Fruit fly (Drosophila melanogaster): ENCODE measurements around the gene CG10154.

The CG10154 gene

DNA sequence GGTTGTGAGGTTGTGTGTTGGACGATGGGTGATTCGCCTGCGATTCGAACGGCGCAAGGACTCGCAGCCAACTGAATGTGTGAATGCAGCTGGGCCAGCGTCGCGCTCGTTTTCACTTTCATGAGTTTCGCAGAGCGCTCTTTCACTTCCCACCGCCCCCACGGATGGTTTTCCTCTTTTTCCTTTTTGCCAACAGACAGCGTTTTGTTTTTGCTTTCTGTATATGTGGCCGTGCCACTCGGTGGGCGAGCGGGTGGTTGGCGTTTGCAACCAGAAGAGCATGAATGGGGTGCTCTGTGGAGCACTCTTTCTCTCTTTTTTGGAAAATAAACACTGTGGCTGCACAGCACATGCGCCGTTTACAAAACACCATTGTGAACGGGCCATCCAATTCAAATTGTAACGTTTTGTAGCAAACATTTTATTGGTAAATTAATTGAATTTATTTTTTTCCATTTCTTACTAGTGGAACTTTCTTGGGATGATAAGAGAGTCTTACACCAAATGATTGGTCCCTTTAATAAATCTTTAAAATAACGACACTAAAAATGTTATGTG lies 1.7 kb downstream of the CG10154 start, which contains the start of gene CG10713 (continued):
- TF ChIP-seq CG17328 (GFP tag; IDR thresholded peaks at IDR 0.05) (no peak), bowl (GFP tag; IDR thresholded peaks at IDR 0.05) (no peak), ash1 (GFP tag; optimal IDR thresholded peaks at IDR 0.05) (no peak), org-1 (GFP tag; optimal IDR thresholded peaks at IDR 0.05) (no peak), CG11093 (GFP tag; IDR thresholded peaks at IDR 0.05) (no peak), hkb (optimal IDR thresholded peaks at IDR 0.05) (no peak), hkb (GFP tag; IDR thresholded peaks at IDR 0.05) (no peak), pzg (GFP tag; optimal IDR thresholded peaks at IDR 0.05) (no peak), CG6791 (GFP tag; IDR thresholded peaks at IDR 0.05; ENCODE audit: partially characterized antibody) (no peak), phol (tag; optimal IDR thresholded peaks at IDR 0.05) (no peak), CG5245 (GFP tag; optimal IDR thresholded peaks at IDR 0.05) (no peak), peb (GFP tag; IDR thresholded peaks at IDR 0.05) (no peak), ranshi (GFP tag; IDR thresholded peaks at IDR 0.05) (no peak), Fer3 (tag; optimal IDR thresholded peaks at IDR 0.05) (no peak), mirr (GFP tag; optimal IDR thresholded peaks at IDR 0.05) (no peak), gro (GFP tag; optimal IDR thresholded peaks at IDR 0.05) (no peak), CG10462 (GFP tag; optimal IDR thresholded peaks at IDR 0.05) (no peak), CG6272 (GFP tag; IDR thresholded peaks at IDR 0.05) (no peak), stc (GFP tag; IDR thresholded peaks at IDR 0.05) (no peak), Med (GFP tag) (peak; percentile 57), HLH3B (GFP tag; IDR thresholded peaks at IDR 0.05) (peak; percentile 18; the same call in 1 of the 2 replicates), pan (optimal IDR thresholded peaks at IDR 0.05) (no peak), pan (GFP tag; optimal IDR thresholded peaks at IDR 0.05 in 1 of 2, IDR thresholded peaks at IDR 0.05 in 1 of 2) (no peak), CG10274 (GFP tag; optimal IDR thresholded peaks at IDR 0.05) (no peak), YL-1 (GFP tag; optimal IDR thresholded peaks at IDR 0.05) (no peak), CG32532 (GFP tag; IDR thresholded peaks at IDR 0.05) (no peak), CG12299 (tag; optimal IDR thresholded peaks at IDR 0.05) (no peak), CoRest (tag; optimal IDR thresholded peaks at IDR 0.05) (no peak), CG7357 (GFP tag; IDR thresholded peaks at IDR 0.05) (no peak), NFAT (GFP tag; IDR thresholded peaks at IDR 0.05) (no peak), NfI (GFP tag; optimal IDR thresholded peaks at IDR 0.05) (no peak), CG12942 (GFP tag; optimal IDR thresholded peaks at IDR 0.05) (no peak), chinmo (GFP tag; IDR thresholded peaks at IDR 0.05; ENCODE audit: partially characterized antibody) (0 out of 4 replicates have a peak, but pooled peaks have one; percentile 52), ken (GFP tag; IDR thresholded peaks at IDR 0.05) (no peak), croc (GFP tag; conservative IDR thresholded peaks at IDR 0.05) (no peak), eve (GFP tag; optimal IDR thresholded peaks at IDR 0.05) (no peak), gem (tag; optimal IDR thresholded peaks at IDR 0.05) (no peak), CG15269 (tag; optimal IDR thresholded peaks at IDR 0.05) (no peak), dysf (GFP tag; IDR thresholded peaks at IDR 0.05) (no peak), Doc3 (GFP tag; IDR thresholded peaks at IDR 0.05; ENCODE audit: partially characterized antibody) (no peak), kni (GFP tag; optimal IDR thresholded peaks at IDR 0.05) (no peak), crc (GFP tag; optimal IDR thresholded peaks at IDR 0.05) (no peak), hbn (GFP tag; IDR thresholded peaks at IDR 0.05; ENCODE audit: partially characterized antibody) (no peak), CG17361 (GFP tag; IDR thresholded peaks at IDR 0.05) (no peak), NK7.1 (GFP tag; optimal IDR thresholded peaks at IDR 0.05) (no peak), ro (GFP tag; IDR thresholded peaks at IDR 0.05) (no peak), lola (GFP tag; optimal IDR thresholded peaks at IDR 0.05) (no peak), CG10366 (GFP tag; IDR thresholded peaks at IDR 0.05) (no peak), CG8765 (GFP tag; IDR thresholded peaks at IDR 0.05) (no peak), Asciz (GFP tag; optimal IDR thresholded peaks at IDR 0.05) (no peak), CG18011 (GFP tag; optimal IDR thresholded peaks at IDR 0.05) (no peak), CG4282 (GFP tag; optimal IDR thresholded peaks at IDR 0.05) (no peak)
